Fruit fly (Drosophila melanogaster): ENCODE results near the gene CG6769.

dm6 chrX:17876518-17876917 is 15.7 kb downstream of the CG6769 start:
- no peak for TF ChIP-seq CTCF (optimal IDR thresholded peaks at IDR 0.05)
- TF ChIP-seq CG8478 (optimal IDR thresholded peaks at IDR 0.05), result no peak

All from S2 (cell line).